Fruit fly (Drosophila melanogaster) whole organism, embryonic: ENCODE measurements around the gene CG31131.

Source experiments
- Bdp1 ChIP-seq: fragments of 200-800 bp; sonication (Bioruptor generic); optimal IDR thresholded peaks from 3 replicates; lab custom pipeline; 2016; ENCODE audit warnings: missing biosample characterization, missing genetic modification characterization
- CG1024 ChIP-seq: fragments of 200-800 bp; sonication (Bioruptor generic); IDR thresholded peaks from 2 replicates; pipeline ENCODE4 v1.3.6; 2022; ENCODE audit warnings: missing biosample characterization, missing genetic modification characterization
- CG10543 ChIP-seq: fragments of 200-800 bp; sonication (Bioruptor generic); optimal IDR thresholded peaks from 3 replicates; lab custom pipeline; 2017; ENCODE audit warnings: missing biosample characterization, mild to moderate bottlenecking, missing genetic modification characterization, moderate library complexity
- CG10654 ChIP-seq: fragments of 200-800 bp; sonication (Bioruptor generic); optimal IDR thresholded peaks from 2 replicates; lab custom pipeline; 2016; ENCODE audit warnings: missing biosample characterization, missing genetic modification characterization
- CG11093 ChIP-seq: fragments of 200-800 bp; sonication (Bioruptor generic); IDR thresholded peaks from 3 replicates; pipeline ENCODE4 v1.3.6; 2022; ENCODE audit warnings: missing biosample characterization, missing genetic modification characterization
- CG11456 ChIP-seq: fragments of 200-800 bp; sonication (Bioruptor generic); IDR thresholded peaks from 3 replicates; pipeline ENCODE4 v1.3.6; 2022; ENCODE audit warnings: missing biosample characterization, missing genetic modification characterization
- CG13424 ChIP-seq: fragments of 200-800 bp; sonication (Bioruptor generic); optimal IDR thresholded peaks from 2 replicates; lab custom pipeline; 2019; ENCODE audit warnings: missing biosample characterization, mild to moderate bottlenecking, missing genetic modification characterization, moderate library complexity
- CG1603 ChIP-seq: fragments of 200-800 bp; sonication (Bioruptor generic); optimal IDR thresholded peaks from 2 replicates; lab custom pipeline; 2019; ENCODE audit warnings: missing biosample characterization, mild to moderate bottlenecking, missing genetic modification characterization, moderate library complexity
- CG17328 ChIP-seq: fragments of 200-800 bp; sonication (Bioruptor generic); IDR thresholded peaks from 2 replicates; pipeline ENCODE4 v1.3.6; 2022; ENCODE audit warnings: missing biosample characterization, missing genetic modification characterization
- CG17361 ChIP-seq: fragments of 200-800 bp; sonication (Bioruptor generic); IDR thresholded peaks from 3 replicates; pipeline ENCODE4 v1.3.6; 2022; ENCODE audit warnings: missing biosample characterization, missing genetic modification characterization
- CG18262 ChIP-seq: fragments of 200-800 bp; optimal IDR thresholded peaks from 3 replicates; lab custom pipeline; 2019; ENCODE audit warnings: missing biosample characterization, mild to moderate bottlenecking, missing genetic modification characterization, moderate library complexity
- CG18619 ChIP-seq: fragments of 200-800 bp; sonication (Bioruptor generic); optimal IDR thresholded peaks from 3 replicates; lab custom pipeline; 2017; ENCODE audit warnings: missing biosample characterization, mild to moderate bottlenecking, missing genetic modification characterization
- CG2678 ChIP-seq: fragments of 200-800 bp; sonication (Bioruptor generic); optimal IDR thresholded peaks from 3 replicates; lab custom pipeline; 2019; ENCODE audit warnings: missing biosample characterization, mild to moderate bottlenecking, missing genetic modification characterization, moderate library complexity
- CG32772 ChIP-seq: fragments of 200-800 bp; sonication (Bioruptor generic); IDR thresholded peaks from 2 replicates; pipeline ENCODE4 v1.3.6; 2022; ENCODE audit warnings: missing biosample characterization, missing genetic modification characterization
- CG4854 ChIP-seq: fragments of 200-800 bp; sonication (Bioruptor generic); optimal IDR thresholded peaks from 2 replicates; lab custom pipeline; 2016; ENCODE audit warnings: missing biosample characterization, missing genetic modification characterization, inconsistent platforms
- CG8765 ChIP-seq: fragments of 200-800 bp; sonication (Bioruptor generic); IDR thresholded peaks from 2 replicates; pipeline ENCODE4 v1.3.6; 2022; ENCODE audit warnings: missing biosample characterization, missing genetic modification characterization
- CG9817 ChIP-seq: fragments of 200-800 bp; sonication (Bioruptor generic); optimal IDR thresholded peaks from 2 replicates; lab custom pipeline; 2018; ENCODE audit warnings: missing biosample characterization, mild to moderate bottlenecking, missing genetic modification characterization, moderate library complexity
- CG9876 ChIP-seq: fragments of 200-800 bp; sonication (Bioruptor generic); optimal IDR thresholded peaks from 2 replicates; lab custom pipeline; 2016; ENCODE audit warnings: missing biosample characterization, missing genetic modification characterization
- D19A ChIP-seq: fragments of 200-800 bp; optimal IDR thresholded peaks from 3 replicates; lab custom pipeline; 2019; ENCODE audit warnings: missing biosample characterization, mild to moderate bottlenecking, missing genetic modification characterization, moderate library complexity
- Doc2 ChIP-seq: fragments of 200-800 bp; sonication (Bioruptor generic); IDR thresholded peaks from 2 replicates; pipeline ENCODE4 v1.3.6; 2022; ENCODE audit warnings: missing biosample characterization, missing genetic modification characterization
- Doc3 ChIP-seq: fragments of 200-800 bp; sonication (Bioruptor generic); IDR thresholded peaks from 3 replicates; pipeline ENCODE4 v1.3.6; 2022; ENCODE audit warnings: missing biosample characterization, missing genetic modification characterization; ENCODE audit not compliant: partially characterized antibody
- Drgx ChIP-seq: fragments of 200-800 bp; sonication (Bioruptor generic); IDR thresholded peaks from 2 replicates; pipeline ENCODE4 v1.3.6; 2022; ENCODE audit warnings: missing biosample characterization, missing genetic modification characterization
- E2f2 ChIP-seq: fragments of 200-800 bp; sonication (Bioruptor generic); IDR thresholded peaks from 2 replicates; pipeline ENCODE4 v1.3.6; 2022; ENCODE audit warnings: missing biosample characterization, missing genetic modification characterization
- Fer1 ChIP-seq: fragments of 200-800 bp; sonication (Bioruptor generic); optimal IDR thresholded peaks from 2 replicates; lab custom pipeline; 2017; ENCODE audit warnings: missing biosample characterization, mild to moderate bottlenecking, missing genetic modification characterization
- HHEX ChIP-seq: fragments of 200-800 bp; sonication (Bioruptor generic); optimal IDR thresholded peaks from 3 replicates; lab custom pipeline; 2017; ENCODE audit warnings: missing biosample characterization, mild to moderate bottlenecking, missing genetic modification characterization, missing genetic modification reagents
- Hsf ChIP-seq: fragments of 200-800 bp; sonication (Bioruptor generic); optimal IDR thresholded peaks from 3 replicates; lab custom pipeline; 2016; ENCODE audit warnings: missing biosample characterization, missing genetic modification characterization
- NFAT ChIP-seq: fragments of 200-800 bp; sonication (Bioruptor generic); IDR thresholded peaks from 2 replicates; pipeline ENCODE4 v1.3.6; 2022; ENCODE audit warnings: missing biosample characterization, missing genetic modification characterization
- Nf-YC ChIP-seq: fragments of 200-800 bp; optimal IDR thresholded peaks from 3 replicates; lab custom pipeline; 2019; ENCODE audit warnings: missing biosample characterization, mild to moderate bottlenecking, missing genetic modification characterization, moderate library complexity
- Ptx1 ChIP-seq: fragments of 200-800 bp; sonication (Bioruptor generic); IDR thresholded peaks from 2 replicates; pipeline ENCODE4 v1.3.6; 2022; ENCODE audit warnings: missing biosample characterization, missing genetic modification characterization
- Rfx ChIP-seq: fragments of 200-800 bp; sonication (Bioruptor generic); IDR thresholded peaks from 2 replicates; pipeline ENCODE4 v1.3.6; 2022; ENCODE audit warnings: missing biosample characterization, missing genetic modification characterization
- Sin3A ChIP-seq: fragments of >200 bp; optimal IDR thresholded peaks from 2 replicates; lab custom pipeline; 2018
- Spps ChIP-seq: fragments of 200-800 bp; sonication (Bioruptor generic); optimal IDR thresholded peaks from 2 replicates; lab custom pipeline; 2018; ENCODE audit warnings: missing biosample characterization, mild to moderate bottlenecking, missing genetic modification characterization
- Sry-β ChIP-seq: fragments of 200-800 bp; sonication (Bioruptor generic); optimal IDR thresholded peaks from 2 replicates; lab custom pipeline; 2018; ENCODE audit warnings: missing biosample characterization, mild to moderate bottlenecking, missing genetic modification characterization, moderate library complexity
- Ssrp ChIP-seq: fragments of 200-800 bp; sonication (Bioruptor generic); optimal IDR thresholded peaks from 2 replicates; lab custom pipeline; 2018; ENCODE audit warnings: missing biosample characterization, mild to moderate bottlenecking, missing genetic modification characterization, moderate library complexity
- YL-1 ChIP-seq: fragments of 200-800 bp; sonication (Bioruptor generic); optimal IDR thresholded peaks from 3 replicates; lab custom pipeline; 2017; ENCODE audit warnings: missing biosample characterization, mild to moderate bottlenecking, missing genetic modification characterization
- crol ChIP-seq: fragments of 200-800 bp; sonication (Bioruptor generic); IDR thresholded peaks from 2 replicates; pipeline ENCODE4 v1.3.6; 2022; ENCODE audit warnings: missing biosample characterization, missing genetic modification characterization
- ems ChIP-seq: fragments of 200-800 bp; sonication (Bioruptor generic); optimal IDR thresholded peaks from 3 replicates; lab custom pipeline; 2016; ENCODE audit warnings: missing biosample characterization, missing genetic modification characterization
- fd96Cb ChIP-seq: fragments of 200-800 bp; sonication (Bioruptor generic); optimal IDR thresholded peaks from 2 replicates; lab custom pipeline; 2018; ENCODE audit warnings: missing biosample characterization, mild to moderate bottlenecking, missing genetic modification characterization, moderate library complexity
- gce ChIP-seq: fragments of 200-800 bp; sonication (Bioruptor generic); IDR thresholded peaks from 3 replicates; pipeline ENCODE4 v1.3.6; 2022; ENCODE audit warnings: missing biosample characterization, missing genetic modification characterization
- grn ChIP-seq: fragments of 200-800 bp; sonication (Bioruptor generic); optimal IDR thresholded peaks from 3 replicates; lab custom pipeline; 2017; ENCODE audit warnings: missing biosample characterization, missing genetic modification characterization
- gsb-n ChIP-seq: fragments of 200-800 bp; sonication (Bioruptor generic); optimal IDR thresholded peaks from 3 replicates; lab custom pipeline; 2018; ENCODE audit warnings: missing biosample characterization, mild to moderate bottlenecking, missing genetic modification characterization
- hkb ChIP-seq, 2 experiments: fragments of 200-800 bp in 1 of 2; fragments of >200 bp in 1 of 2; sonication (Bioruptor generic) in 1 of 2; IDR thresholded peaks in 1 of 2; optimal IDR thresholded peaks in 1 of 2; 2 replicates each; pipeline versions ENCODE4 v1.3.6 to Lab custom; 2017 to 2022; ENCODE audit warnings: missing biosample characterization in 1 of 2, missing genetic modification characterization in 1 of 2
- lbe ChIP-seq: fragments of 200-800 bp; sonication (Bioruptor generic); optimal IDR thresholded peaks from 2 replicates; lab custom pipeline; 2016; ENCODE audit warnings: missing biosample characterization, mild to moderate bottlenecking, missing genetic modification characterization
- nom ChIP-seq: fragments of 200-800 bp; sonication (Bioruptor generic); optimal IDR thresholded peaks from 2 replicates; lab custom pipeline; 2017; ENCODE audit warnings: missing biosample characterization, missing genetic modification characterization, mild to moderate bottlenecking, moderate library complexity, missing genetic modification reagents
- org-1 ChIP-seq: fragments of 200-800 bp; sonication (Bioruptor generic); optimal IDR thresholded peaks from 2 replicates; lab custom pipeline; 2017; ENCODE audit warnings: missing biosample characterization, missing genetic modification characterization
- psq ChIP-seq: fragments of 200-800 bp; sonication (Bioruptor generic); optimal IDR thresholded peaks from 2 replicates; lab custom pipeline; 2017; ENCODE audit warnings: missing biosample characterization, missing genetic modification characterization
- sima ChIP-seq: fragments of 200-800 bp; sonication (Bioruptor generic); optimal IDR thresholded peaks from 2 replicates; lab custom pipeline; 2016; ENCODE audit warnings: missing biosample characterization, missing genetic modification characterization
- slou ChIP-seq: fragments of 200-800 bp; sonication (Bioruptor generic); optimal IDR thresholded peaks from 3 replicates; lab custom pipeline; 2016; ENCODE audit warnings: missing biosample characterization, missing genetic modification characterization
- sqz ChIP-seq: fragments of 200-800 bp; sonication (Bioruptor generic); optimal IDR thresholded peaks from 3 replicates; lab custom pipeline; 2018; ENCODE audit warnings: missing biosample characterization, mild to moderate bottlenecking, missing genetic modification characterization
- trem ChIP-seq: fragments of 200-800 bp; optimal IDR thresholded peaks from 3 replicates; lab custom pipeline; 2019; ENCODE audit warnings: missing biosample characterization, mild to moderate bottlenecking, missing genetic modification characterization, moderate library complexity
- twi ChIP-seq: fragments of 200-800 bp; optimal IDR thresholded peaks from 2 replicates; lab custom pipeline; 2019; ENCODE audit warnings: missing biosample characterization, mild to moderate bottlenecking, missing genetic modification characterization, moderate library complexity
- usp ChIP-seq: fragments of >200 bp; optimal IDR thresholded peaks from 2 replicates; lab custom pipeline; 2017; ENCODE audit warnings: missing biosample characterization, missing genetic modification characterization

The CG31131 gene

dm6 chr3R:27920883-27921282 lies 42.1 kb downstream of the CG31131 start, which contains the start of gene CG12259 (continued):
- TF ChIP-seq CG1603 (tag; lab: Kevin White, UChicago): peak; percentile 12
- TF ChIP-seq Drgx (GFP tag; lab: Robert Waterston, UW): no peak
- TF ChIP-seq Fer1: no peak
- TF ChIP-seq Nf-YC: peak; percentile 12
- TF ChIP-seq trem (tag; lab: Kevin White, UChicago): peak; percentile 43
- TF ChIP-seq CG17361 (GFP tag; lab: Robert Waterston, UW): peak; percentile 27; the same call in 1 of the 3 replicates
- 0 out of 2 replicates have a peak, but pooled peaks have one; percentile 21 for TF ChIP-seq E2f2 (GFP tag; lab: Robert Waterston, UW)
- no peak for TF ChIP-seq Doc2 (GFP tag; lab: Robert Waterston, UW)
- peak; percentile 56 for TF ChIP-seq sqz (GFP tag; lab: Kevin White, UChicago)
- TF ChIP-seq CG2678 (tag; lab: Kevin White, UChicago): peak; percentile 34
- TF ChIP-seq YL-1 (GFP tag; lab: Kevin White, UChicago): peak; percentile 13
- no peak for TF ChIP-seq fd96Cb
- peak; percentile 12 for TF ChIP-seq gsb-n (tag; lab: Kevin White, UChicago)
- no peak for TF ChIP-seq crol
- TF ChIP-seq Spps (tag; lab: Kevin White, UChicago): no peak
- peak; percentile 48 for TF ChIP-seq Sry-β (GFP tag; lab: Kevin White, UChicago)
- no peak for TF ChIP-seq CG10654 (GFP tag; lab: Kevin White, UChicago)

- no peak for TF ChIP-seq sima (GFP tag; lab: Kevin White, UChicago)
- TF ChIP-seq twi (tag; lab: Kevin White, UChicago): peak; percentile 8
- TF ChIP-seq CG10543 (GFP tag; lab: Kevin White, UChicago): no peak
- TF ChIP-seq HHEX (GFP tag; lab: Kevin White, UChicago): no peak
- no peak for TF ChIP-seq Hsf (GFP tag; lab: Kevin White, UChicago)
- no peak for TF ChIP-seq CG17328 (GFP tag; lab: Robert Waterston, UW)
- no peak for TF ChIP-seq Sin3A (lab: Kevin White, UChicago)
- TF ChIP-seq org-1 (GFP tag; lab: Kevin White, UChicago): no peak
- no peak for TF ChIP-seq nom (GFP tag; lab: Kevin White, UChicago)
- 0 out of 2 replicates have a peak, but pooled peaks have one; percentile 13 for TF ChIP-seq Rfx (GFP tag; lab: Robert Waterston, UW)
- TF ChIP-seq grn (GFP tag; lab: Kevin White, UChicago): no peak
- no peak for TF ChIP-seq Bdp1 (GFP tag; lab: Kevin White, UChicago)
- no peak for TF ChIP-seq CG11456 (GFP tag; lab: Robert Waterston, UW)
- peak; percentile 2 for TF ChIP-seq CG9817 (tag; lab: Kevin White, UChicago)
- TF ChIP-seq CG18619 (GFP tag; lab: Kevin White, UChicago): no peak
- TF ChIP-seq D19A (tag; lab: Kevin White, UChicago): peak; percentile 40
- TF ChIP-seq CG8765 (GFP tag; lab: Robert Waterston, UW): no peak
- TF ChIP-seq CG4854 (GFP tag; lab: Kevin White, UChicago): no peak
- TF ChIP-seq CG9876: no peak
- TF ChIP-seq Doc3: no peak
- no peak for TF ChIP-seq usp
- peak; percentile 51 for TF ChIP-seq CG13424 (tag; lab: Kevin White, UChicago)
- no peak for TF ChIP-seq hkb (optimal IDR thresholded peaks at IDR 0.05; lab: Kevin White, UChicago)
- peak; percentile 32; the same call in 1 of the 2 replicates for TF ChIP-seq hkb (GFP tag; IDR thresholded peaks at IDR 0.05; lab: Robert Waterston, UW)
- TF ChIP-seq gce (GFP tag; lab: Robert Waterston, UW): no peak
- TF ChIP-seq Ptx1 (GFP tag; lab: Robert Waterston, UW): no peak
- no peak for TF ChIP-seq CG1024 (GFP tag; lab: Robert Waterston, UW)
- TF ChIP-seq ems: no peak
- TF ChIP-seq psq (GFP tag; lab: Kevin White, UChicago): no peak
- no peak for TF ChIP-seq CG11093 (GFP tag; lab: Robert Waterston, UW)
- no peak for TF ChIP-seq slou
- no peak for TF ChIP-seq CG32772 (GFP tag; lab: Robert Waterston, UW)
- TF ChIP-seq Ssrp (tag; lab: Kevin White, UChicago): no peak
- TF ChIP-seq NFAT (GFP tag; lab: Robert Waterston, UW): no peak
- TF ChIP-seq lbe: peak; percentile 13
- peak; percentile 47 for TF ChIP-seq CG18262 (tag; lab: Kevin White, UChicago)
Measured at dm6 chr3R:27919385-27919789, 43.6 kb downstream of the CG31131 start, which contains the start of gene Boh1. Gene Boh1 (minus strand): TSS chr3R:27919460.
